Worm (Caenorhabditis elegans): ENCODE data around the gene tyr-6.

DNA sequence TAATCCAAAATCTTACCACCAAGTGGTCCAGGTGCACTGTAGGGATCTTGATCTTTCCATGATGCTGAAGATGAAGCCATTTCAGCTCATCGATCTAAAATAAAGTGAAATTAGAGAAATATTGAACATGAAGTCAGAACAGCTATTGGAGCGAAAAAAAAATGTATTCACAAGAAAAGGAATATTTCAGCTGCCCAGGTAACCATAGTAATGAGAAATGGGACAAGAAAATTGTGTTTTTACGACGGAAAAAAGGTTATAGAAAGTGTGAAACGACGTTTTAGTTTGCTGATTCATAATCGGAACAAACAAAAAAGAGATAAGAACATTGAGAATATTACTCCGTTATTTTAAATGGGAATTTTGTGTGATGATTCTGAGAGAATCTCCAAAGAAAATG is 7.2 kb upstream of the tyr-6 start, which contains the start of gene Y73B6BL.27:
- TF ChIP-seq T22C8.4 (GFP tag; IDR thresholded peaks at IDR 0.05) (no peak), tab-1 (GFP tag; IDR thresholded peaks at IDR 0.05) (no peak), ztf-29 (GFP tag; IDR thresholded peaks at IDR 0.05) (no peak), med-1 (GFP tag; optimal IDR thresholded peaks at IDR 0.05; ENCODE audit: insufficient read depth) (no peak), cog-1 (tag; optimal IDR thresholded peaks at IDR 0.05) (no peak), ref-1 (GFP tag; conservative IDR thresholded peaks at IDR 0.05) (no peak), flt-1 (GFP tag; IDR thresholded peaks at IDR 0.05) (no peak), ztf-23 (GFP tag; IDR thresholded peaks at IDR 0.05) (no peak)
